Fruit fly (Drosophila melanogaster): ENCODE data around the gene yip2.
A peak's percentile ranks its signal among the peaks of the same experiment; 100 is the strongest.

yip2 gene

DNA sequence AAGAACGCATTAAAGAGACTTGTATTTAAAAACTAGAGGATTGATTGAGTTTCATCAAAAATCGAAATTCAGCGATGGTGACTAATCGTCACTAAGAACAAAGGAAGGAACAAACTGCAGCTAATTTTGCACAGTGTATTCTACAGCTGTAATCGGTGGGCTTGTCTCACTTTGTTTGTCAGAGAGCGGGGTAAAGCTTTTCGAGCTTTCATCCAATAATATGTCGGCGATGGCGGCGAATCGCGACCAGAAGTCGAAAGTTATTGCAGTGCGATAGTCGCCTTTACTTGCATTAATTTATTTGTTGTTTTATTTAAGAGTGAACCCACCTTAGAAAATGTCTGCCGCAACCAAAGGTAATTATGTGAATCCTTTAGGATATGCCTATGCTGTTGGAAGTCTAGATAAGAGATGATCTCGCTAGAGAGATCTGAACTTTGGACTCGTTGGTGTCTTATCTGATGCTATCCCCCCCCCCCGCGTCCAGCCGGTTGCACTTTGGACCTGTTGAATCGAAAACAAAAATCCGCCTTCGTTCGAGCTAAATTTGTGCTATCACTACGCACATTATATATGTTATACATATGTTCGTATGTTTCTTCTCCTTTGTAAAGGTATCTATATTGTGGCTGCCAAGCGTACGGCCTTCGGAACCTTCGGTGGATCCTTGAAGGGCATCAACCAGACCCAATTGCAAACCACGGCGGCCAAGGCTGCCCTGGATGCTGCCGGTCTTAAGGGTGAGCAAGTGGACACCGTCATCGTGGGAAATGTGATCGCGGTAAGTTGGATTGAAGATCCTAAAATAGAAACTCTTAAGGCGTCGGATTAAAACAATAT lies at the start of gene yip2:
Gene yip2, plus strand, starts transcription at position 243 of the 840 bp plus-strand sequence.
- TF ChIP-seq CG8478 (optimal IDR thresholded peaks at IDR 0.05) (no peak), CTCF (optimal IDR thresholded peaks at IDR 0.05) (no peak)

dm6 chr2L:9882393-9882971 lies 32.6 kb upstream of the yip2 start:
- no peak for TF ChIP-seq CTCF (optimal IDR thresholded peaks at IDR 0.05)
- no peak for TF ChIP-seq CG8478 (optimal IDR thresholded peaks at IDR 0.05)

DNA sequence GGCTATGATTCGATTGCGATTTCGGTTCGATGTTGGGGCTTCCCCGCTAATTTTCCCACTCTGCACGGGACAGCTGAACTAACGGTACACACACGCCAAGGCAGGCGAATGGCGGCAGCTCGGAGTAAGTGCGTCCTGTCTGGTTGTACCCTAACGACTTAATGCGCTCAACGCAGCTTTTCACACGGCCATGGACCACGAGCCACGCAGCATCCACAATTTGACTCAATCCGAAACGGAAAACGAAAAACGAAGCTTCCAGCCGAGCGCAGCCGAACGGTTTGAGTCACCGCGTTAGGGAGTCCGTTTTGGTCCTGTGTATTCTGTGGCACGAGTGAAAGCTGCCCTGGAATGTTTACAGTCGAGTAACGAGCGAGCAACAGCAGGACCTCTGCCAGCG lies 29.0 kb upstream of the yip2 start, which contains the start of gene nAChRalpha6:
Gene nAChRalpha6, minus strand, starts transcription at position 165 of the 400 bp plus-strand sequence.
- TF ChIP-seq CG8478 (optimal IDR thresholded peaks at IDR 0.05) (no peak), CTCF (optimal IDR thresholded peaks at IDR 0.05) (no peak)

- TF ChIP-seq CTCF (optimal IDR thresholded peaks at IDR 0.05): peak; percentile 95 to 96
- no peak for TF ChIP-seq CG8478 (optimal IDR thresholded peaks at IDR 0.05)
Observed at dm6 chr2L:9887856-9888269, 27.2 kb upstream of the yip2 start, which contains the start of gene Fkbp59. Gene Fkbp59 (plus strand): TSS chr2L:9888005.

DNA sequence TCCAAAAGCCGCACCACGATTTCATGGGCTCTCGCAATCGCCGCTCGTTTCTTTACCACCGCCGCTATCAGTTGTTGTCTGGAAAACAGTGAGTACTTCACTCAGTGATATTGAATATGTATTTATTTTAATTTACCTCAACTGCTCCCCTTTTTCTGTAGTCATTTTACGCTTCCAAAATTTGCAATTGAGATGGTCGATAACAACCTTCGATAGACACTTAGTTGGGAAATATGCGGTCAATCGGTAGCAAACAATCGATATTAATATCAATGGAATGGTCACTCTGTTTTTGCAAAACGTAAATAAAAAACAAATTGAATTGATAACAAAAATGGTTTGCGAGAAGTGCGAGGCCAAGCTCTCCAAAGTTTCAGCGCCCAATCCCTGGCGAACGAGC lies 24.5 kb upstream of the yip2 start, which contains the start of the genes CG34183 and CG4537:
Gene CG34183, minus strand, starts transcription at position 197 of the 400 bp plus-strand sequence.
Gene CG4537, plus strand, starts transcription at position 310 of the 400 bp plus-strand sequence.
- no peak for TF ChIP-seq CTCF (optimal IDR thresholded peaks at IDR 0.05)
- no peak for TF ChIP-seq CG8478 (optimal IDR thresholded peaks at IDR 0.05)

DNA sequence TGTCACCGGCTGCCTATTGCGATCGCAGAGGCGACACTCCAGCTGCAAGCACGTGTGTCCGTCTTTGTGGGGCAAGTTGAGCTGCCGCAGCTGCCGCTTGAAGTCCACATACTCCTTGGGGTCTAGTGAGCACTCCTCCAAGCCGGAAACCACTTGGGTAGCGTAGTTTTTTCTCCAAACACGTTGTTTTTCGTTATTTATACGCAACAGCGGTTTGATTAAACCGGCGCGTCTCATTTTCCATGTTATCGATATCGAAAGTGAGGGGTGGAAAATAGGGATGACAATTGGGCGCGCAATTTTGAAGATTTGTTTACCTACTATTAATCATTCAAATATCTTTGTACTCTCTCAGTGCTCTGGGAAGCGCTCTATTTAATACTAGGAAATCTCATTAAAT lies 21.9 kb upstream of the yip2 start, which contains the start of gene mtDNA-helicase:
Gene mtDNA-helicase, minus strand, starts transcription at position 264 of the 400 bp plus-strand sequence.
- TF ChIP-seq CTCF (optimal IDR thresholded peaks at IDR 0.05) (no peak), CG8478 (optimal IDR thresholded peaks at IDR 0.05) (no peak)

- TF ChIP-seq CTCF (optimal IDR thresholded peaks at IDR 0.05): no peak
- TF ChIP-seq CG8478 (optimal IDR thresholded peaks at IDR 0.05): no peak
Observed at dm6 chr2L:9894193-9894592, 20.9 kb upstream of the yip2 start.

- TF ChIP-seq CG8478 (optimal IDR thresholded peaks at IDR 0.05) (no peak), CTCF (optimal IDR thresholded peaks at IDR 0.05) (no peak)
Observed at dm6 chr2L:9894871-9895364, 20.1 kb upstream of the yip2 start, which contains the start of gene Bka. Gene Bka (plus strand): TSS chr2L:9895287.

- no peak for TF ChIP-seq CG8478 (optimal IDR thresholded peaks at IDR 0.05)
- TF ChIP-seq CTCF (optimal IDR thresholded peaks at IDR 0.05): peak in 1 of 2 experiments; percentile 33
Observed at dm6 chr2L:9897296-9897695, 17.8 kb upstream of the yip2 start, which contains the start of gene RpS2. Gene RpS2 (minus strand): TSS chr2L:9897552.

DNA sequence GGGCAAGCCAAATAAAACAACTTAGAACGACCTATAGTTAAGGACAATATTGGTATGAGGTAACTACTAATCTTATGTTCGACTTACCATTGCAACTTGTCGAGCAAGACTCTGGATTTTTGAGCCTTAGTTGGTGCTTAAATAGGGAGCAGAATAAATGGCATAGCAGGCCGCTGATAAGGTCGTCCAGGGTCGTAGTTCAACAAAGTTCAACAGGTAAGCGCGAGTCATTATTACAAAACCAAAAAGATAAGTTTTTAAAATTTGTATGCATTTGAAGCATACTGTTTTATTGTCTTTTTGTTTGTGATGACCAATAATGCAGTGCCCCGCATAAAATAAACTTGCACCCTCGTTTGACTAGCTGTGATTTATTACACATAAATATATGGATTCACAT lies 12.0 kb upstream of the yip2 start, which contains the start of gene Muc30E:
Gene Muc30E, minus strand, starts transcription at position 101 of the 400 bp plus-strand sequence.
- TF ChIP-seq CTCF (optimal IDR thresholded peaks at IDR 0.05): no peak
- no peak for TF ChIP-seq CG8478 (optimal IDR thresholded peaks at IDR 0.05)

- TF ChIP-seq CG8478 (optimal IDR thresholded peaks at IDR 0.05) (no peak), CTCF (optimal IDR thresholded peaks at IDR 0.05) (no peak)
Observed at dm6 chr2L:9906641-9907040, 8.4 kb upstream of the yip2 start.

DNA sequence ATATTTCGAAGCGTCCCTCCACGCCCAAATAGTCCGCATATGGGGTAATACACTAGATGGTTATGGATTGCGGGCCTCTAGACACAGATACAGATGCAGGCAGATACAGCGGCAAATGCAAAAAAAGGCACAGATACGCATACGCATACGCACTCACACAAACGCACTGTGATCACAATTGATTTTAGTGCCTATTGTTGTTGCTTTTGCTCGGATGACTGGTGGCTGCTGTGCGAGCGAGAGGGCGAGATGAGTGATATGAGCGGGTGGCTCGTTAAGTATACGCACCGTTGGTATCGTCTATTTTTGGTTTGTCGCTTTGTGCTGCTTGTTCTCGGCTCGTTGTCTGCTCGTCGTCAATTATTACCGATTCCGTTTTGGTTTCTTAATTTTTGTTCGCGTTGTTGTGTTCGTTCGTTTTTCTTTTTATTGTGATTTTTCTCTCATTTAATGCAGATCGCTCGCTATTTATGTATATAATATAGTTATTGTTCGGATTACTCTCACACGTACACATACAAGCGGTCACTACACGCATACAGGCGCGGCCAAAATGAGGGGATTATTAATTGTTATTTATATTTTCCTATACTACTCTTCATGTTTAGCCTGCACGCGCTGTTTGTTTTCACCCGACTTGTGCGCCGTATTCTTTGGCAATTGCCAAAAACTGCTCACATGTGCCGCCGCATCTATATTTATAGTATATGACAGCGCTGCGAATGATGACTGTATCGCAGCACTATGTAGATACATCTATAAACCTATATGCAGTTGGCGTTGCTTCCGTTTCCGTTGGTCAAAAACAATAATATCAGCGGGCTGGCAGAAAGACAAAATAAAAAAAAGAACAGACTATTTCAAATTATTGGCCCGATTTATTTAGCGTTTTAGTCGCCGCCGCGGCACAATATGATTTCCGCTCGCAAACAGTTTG lies 7.5 kb upstream of the yip2 start:
- no peak for TF ChIP-seq CTCF (optimal IDR thresholded peaks at IDR 0.05)
- no peak for TF ChIP-seq CG8478 (optimal IDR thresholded peaks at IDR 0.05)

DNA sequence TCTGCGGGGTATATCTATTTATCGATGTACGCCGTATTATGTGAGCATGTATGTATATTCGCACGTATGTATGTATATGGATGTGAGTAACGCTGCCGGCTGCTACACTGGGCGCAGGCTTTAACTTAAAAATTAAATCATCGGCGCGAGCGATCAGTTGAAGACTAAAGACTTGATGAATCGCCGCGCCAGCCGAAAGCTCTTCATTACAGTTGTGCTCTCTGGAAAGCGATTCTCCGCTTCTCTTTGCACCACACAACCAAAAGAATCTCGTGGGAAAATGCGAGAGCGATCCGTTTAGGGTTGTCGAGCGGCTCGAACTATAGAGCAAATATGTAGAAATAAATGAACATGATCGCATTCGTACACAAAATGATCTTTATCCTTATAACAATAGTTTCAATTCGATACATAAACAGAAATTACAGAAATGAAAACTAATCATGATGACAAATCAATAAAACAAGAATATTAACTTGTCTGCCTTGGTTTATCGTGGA lies 6.5 kb upstream of the yip2 start, which contains the start of gene CG13124:
Gene CG13124, minus strand, starts transcription at position 166 of the 500 bp plus-strand sequence.
- TF ChIP-seq CG8478 (optimal IDR thresholded peaks at IDR 0.05): no peak
- TF ChIP-seq CTCF (optimal IDR thresholded peaks at IDR 0.05): no peak

DNA sequence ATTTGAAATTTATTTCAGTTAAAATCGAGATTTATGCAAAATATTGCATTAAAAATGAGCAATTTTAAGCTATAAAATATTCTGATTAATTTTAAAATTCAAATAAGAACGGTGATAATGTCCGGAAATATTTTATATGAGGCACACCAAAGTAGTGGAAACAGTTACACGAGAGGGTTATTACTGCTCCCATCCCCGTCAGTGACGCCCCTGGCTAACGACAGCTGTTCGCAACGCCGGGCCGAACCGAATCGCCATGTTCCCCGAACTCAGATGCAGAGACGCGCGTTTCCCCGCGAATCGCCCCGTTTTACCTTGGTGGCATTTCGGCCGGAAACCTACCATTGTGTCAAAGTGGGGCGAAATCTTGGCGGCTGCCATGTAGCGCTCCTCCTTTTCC lies 3.3 kb upstream of the yip2 start:
- TF ChIP-seq CTCF (optimal IDR thresholded peaks at IDR 0.05): no peak
- TF ChIP-seq CG8478 (optimal IDR thresholded peaks at IDR 0.05): no peak

Data from S2 (cell line).